Fruit fly (Drosophila melanogaster) whole organism, prepupa: Measurements from ENCODE around the gene GV1.

Experiments
- Blimp-1 ChIP-seq: fragments of 200-800 bp; sonication (Bioruptor generic); optimal IDR thresholded peaks from 3 replicates; lab custom pipeline; 2017; ENCODE audit warnings: missing biosample characterization, missing genetic modification characterization, mild to moderate bottlenecking, moderate library complexity, missing genetic modification reagents
- CG10631 ChIP-seq: fragments of 200-800 bp; sonication (Bioruptor generic); optimal IDR thresholded peaks from 2 replicates; lab custom pipeline; 2016; ENCODE audit warnings: missing biosample characterization, missing genetic modification characterization
- CG10669 ChIP-seq: fragments of 200-800 bp; sonication (Bioruptor generic); optimal IDR thresholded peaks from 3 replicates; lab custom pipeline; 2018; ENCODE audit warnings: missing biosample characterization, mild to moderate bottlenecking, missing genetic modification characterization, moderate library complexity
- CG11294 ChIP-seq: fragments of 200-800 bp; sonication (Bioruptor generic); IDR thresholded peaks from 2 replicates; pipeline ENCODE4 v1.3.6; 2022; ENCODE audit warnings: missing biosample characterization, missing genetic modification characterization
- CG11762 ChIP-seq: fragments of 200-800 bp; sonication (Bioruptor generic); optimal IDR thresholded peaks from 3 replicates; lab custom pipeline; 2016; ENCODE audit warnings: missing biosample characterization, missing genetic modification characterization; ENCODE audit not compliant: insufficient read depth
- CG11902 ChIP-seq: fragments of 200-800 bp; sonication (Bioruptor generic); optimal IDR thresholded peaks from 3 replicates; lab custom pipeline; 2016; ENCODE audit warnings: missing biosample characterization, missing genetic modification characterization
- CG15336 ChIP-seq: fragments of 200-800 bp; sonication (Bioruptor generic); IDR thresholded peaks from 2 replicates; pipeline ENCODE4 v1.3.6; 2022; ENCODE audit warnings: missing biosample characterization, missing genetic modification characterization
- CG1621 ChIP-seq: fragments of 200-800 bp; sonication (Bioruptor generic); optimal IDR thresholded peaks from 3 replicates; lab custom pipeline; 2018; ENCODE audit warnings: missing biosample characterization, mild to moderate bottlenecking, missing genetic modification characterization
- CG16779 ChIP-seq: fragments of 200-800 bp; sonication (Bioruptor generic); optimal IDR thresholded peaks from 3 replicates; lab custom pipeline; 2017; ENCODE audit warnings: missing biosample characterization, mild to moderate bottlenecking, missing genetic modification characterization
- CG3032 ChIP-seq: fragments of 200-800 bp; optimal IDR thresholded peaks from 2 replicates; lab custom pipeline; 2019; ENCODE audit warnings: missing biosample characterization, mild to moderate bottlenecking, missing genetic modification characterization, moderate library complexity
- CG31627 ChIP-seq: fragments of 200-800 bp; sonication (Bioruptor generic); optimal IDR thresholded peaks from 3 replicates; lab custom pipeline; 2016; ENCODE audit warnings: missing biosample characterization, missing genetic modification characterization
- CG3919 ChIP-seq: fragments of 200-800 bp; sonication (Bioruptor generic); optimal IDR thresholded peaks from 3 replicates; lab custom pipeline; 2016; ENCODE audit warnings: missing biosample characterization, missing genetic modification characterization
- CG4318 ChIP-seq: fragments of 200-800 bp; sonication (Bioruptor generic); optimal IDR thresholded peaks from 3 replicates; lab custom pipeline; 2017; ENCODE audit warnings: missing biosample characterization, mild to moderate bottlenecking, missing genetic modification characterization
- CG6163 ChIP-seq: fragments of 200-800 bp; sonication (Bioruptor generic); IDR thresholded peaks from 3 replicates; pipeline ENCODE4 v1.3.6; 2022; ENCODE audit warnings: missing biosample characterization, missing genetic modification characterization
- CG6276 ChIP-seq: fragments of 200-800 bp; sonication (Bioruptor generic); optimal IDR thresholded peaks from 2 replicates; lab custom pipeline; 2017; ENCODE audit warnings: missing biosample characterization, mild to moderate bottlenecking, missing genetic modification characterization
- CG6792 ChIP-seq: fragments of 200-800 bp; sonication (Bioruptor generic); optimal IDR thresholded peaks from 3 replicates; lab custom pipeline; 2016; ENCODE audit warnings: missing biosample characterization, missing genetic modification characterization
- CG6808 ChIP-seq: fragments of 200-800 bp; sonication (Bioruptor generic); optimal IDR thresholded peaks from 3 replicates; lab custom pipeline; 2017; ENCODE audit warnings: missing biosample characterization, missing genetic modification characterization, mild to moderate bottlenecking, moderate library complexity, missing genetic modification reagents
- CG6854 ChIP-seq: fragments of 200-800 bp; sonication (Bioruptor generic); optimal IDR thresholded peaks from 2 replicates; lab custom pipeline; 2017; ENCODE audit warnings: missing biosample characterization, mild to moderate bottlenecking, missing genetic modification characterization
- CG8119 ChIP-seq: fragments of 200-800 bp; sonication (Bioruptor generic); IDR thresholded peaks from 3 replicates; pipeline ENCODE4 v1.3.6; 2022; ENCODE audit warnings: missing biosample characterization, missing genetic modification characterization
- CG8319 ChIP-seq: fragments of 200-800 bp; sonication (Bioruptor generic); optimal IDR thresholded peaks from 3 replicates; lab custom pipeline; 2016; ENCODE audit warnings: missing biosample characterization, missing genetic modification characterization
- CG8632 ChIP-seq: fragments of 200-800 bp; sonication (Bioruptor generic); optimal IDR thresholded peaks from 3 replicates; lab custom pipeline; 2016; ENCODE audit warnings: missing biosample characterization, missing genetic modification characterization
- CG9139 ChIP-seq: fragments of 200-800 bp; sonication (Bioruptor generic); optimal IDR thresholded peaks from 3 replicates; lab custom pipeline; 2017; ENCODE audit warnings: missing biosample characterization, mild to moderate bottlenecking, missing genetic modification characterization
- Eip75B ChIP-seq: fragments of 200-800 bp; sonication (Bioruptor generic); optimal IDR thresholded peaks from 3 replicates; lab custom pipeline; 2016; ENCODE audit warnings: missing biosample characterization, missing genetic modification characterization
- Eip93F ChIP-seq: fragments of 200-800 bp; sonication (Bioruptor generic); optimal IDR thresholded peaks from 2 replicates; lab custom pipeline; 2016; ENCODE audit warnings: missing biosample characterization, mild to moderate bottlenecking, missing genetic modification characterization
- Ets21C ChIP-seq: fragments of 200-800 bp; sonication (Bioruptor generic); optimal IDR thresholded peaks from 3 replicates; lab custom pipeline; 2016; ENCODE audit warnings: missing biosample characterization, missing genetic modification characterization
- Ets96B ChIP-seq: fragments of 200-800 bp; optimal IDR thresholded peaks from 2 replicates; lab custom pipeline; 2019; ENCODE audit warnings: missing biosample characterization, mild to moderate bottlenecking, missing genetic modification characterization, moderate library complexity
- Gug ChIP-seq: fragments of 200-800 bp; sonication (Bioruptor generic); IDR thresholded peaks from 2 replicates; pipeline ENCODE4 v1.3.6; 2022; ENCODE audit warnings: missing biosample characterization, missing genetic modification characterization
- Hr38 ChIP-seq: sonication (Bioruptor generic); optimal IDR thresholded peaks from 2 replicates; lab custom pipeline; 2016; ENCODE audit warnings: missing biosample characterization, missing genetic modification characterization
- Hr39 ChIP-seq: fragments of 200-800 bp; sonication (Bioruptor generic); optimal IDR thresholded peaks from 2 replicates; lab custom pipeline; 2016; ENCODE audit warnings: missing biosample characterization, missing genetic modification characterization
- Lpt ChIP-seq: fragments of 200-800 bp; sonication (Bioruptor generic); optimal IDR thresholded peaks from 3 replicates; lab custom pipeline; 2016; ENCODE audit warnings: missing biosample characterization, missing genetic modification characterization
- Met ChIP-seq: fragments of 200-800 bp; sonication (Bioruptor generic); optimal IDR thresholded peaks from 3 replicates; lab custom pipeline; 2016; ENCODE audit warnings: missing biosample characterization, missing genetic modification characterization
- OdsH ChIP-seq: fragments of 200-800 bp; sonication (Bioruptor generic); optimal IDR thresholded peaks from 3 replicates; lab custom pipeline; 2016; ENCODE audit warnings: missing biosample characterization, missing genetic modification characterization
- Smox ChIP-seq: fragments of 200-800 bp; sonication (Bioruptor generic); optimal IDR thresholded peaks from 3 replicates; lab custom pipeline; 2016; ENCODE audit warnings: missing biosample characterization, missing genetic modification characterization
- Sox102F ChIP-seq: fragments of 200-800 bp; sonication (Bioruptor generic); optimal IDR thresholded peaks from 2 replicates; lab custom pipeline; 2016; ENCODE audit warnings: missing biosample characterization, mild to moderate bottlenecking, missing genetic modification characterization
- Sox14 ChIP-seq: fragments of 200-800 bp; sonication (Bioruptor generic); optimal IDR thresholded peaks from 3 replicates; lab custom pipeline; 2016; ENCODE audit warnings: missing biosample characterization, missing genetic modification characterization
- Sox15 ChIP-seq: fragments of 200-800 bp; sonication (Bioruptor generic); optimal IDR thresholded peaks from 3 replicates; lab custom pipeline; 2016; ENCODE audit warnings: missing biosample characterization, missing genetic modification characterization
- achi ChIP-seq: fragments of 200-800 bp; sonication (Bioruptor generic); optimal IDR thresholded peaks from 3 replicates; lab custom pipeline; 2016; ENCODE audit warnings: missing biosample characterization, missing genetic modification characterization
- acj6 ChIP-seq: fragments of 200-800 bp; sonication (Bioruptor generic); optimal IDR thresholded peaks from 3 replicates; lab custom pipeline; 2016; ENCODE audit warnings: missing biosample characterization, missing genetic modification characterization
- cyc ChIP-seq: fragments of 200-800 bp; sonication (Bioruptor generic); optimal IDR thresholded peaks from 3 replicates; lab custom pipeline; 2016; ENCODE audit warnings: missing biosample characterization, missing genetic modification characterization
- dac ChIP-seq: fragments of 200-800 bp; sonication (Bioruptor generic); optimal IDR thresholded peaks from 2 replicates; lab custom pipeline; 2017; ENCODE audit warnings: missing biosample characterization, mild to moderate bottlenecking, missing genetic modification characterization
- dsx ChIP-seq: fragments of 200-800 bp; optimal IDR thresholded peaks from 3 replicates; lab custom pipeline; 2019; ENCODE audit warnings: missing biosample characterization, mild to moderate bottlenecking, missing genetic modification characterization, moderate library complexity; ENCODE audit not compliant: poor library complexity, severe bottlenecking
- esn ChIP-seq: fragments of 200-800 bp; sonication (Bioruptor generic); optimal IDR thresholded peaks from 2 replicates; lab custom pipeline; 2016; ENCODE audit warnings: missing biosample characterization, mild to moderate bottlenecking, missing genetic modification characterization, moderate library complexity
- fd59A ChIP-seq: fragments of 200-800 bp; sonication (Bioruptor generic); optimal IDR thresholded peaks from 2 replicates; lab custom pipeline; 2017; ENCODE audit warnings: missing biosample characterization, mild to moderate bottlenecking, missing genetic modification characterization, missing genetic modification reagents
- fd85E ChIP-seq: fragments of 200-800 bp; sonication (Bioruptor generic); optimal IDR thresholded peaks from 3 replicates; lab custom pipeline; 2016; ENCODE audit warnings: missing biosample characterization, missing genetic modification characterization
- fkh ChIP-seq: fragments of 200-800 bp; sonication (Bioruptor generic); optimal IDR thresholded peaks from 3 replicates; lab custom pipeline; 2017; ENCODE audit warnings: missing biosample characterization, mild to moderate bottlenecking, missing genetic modification characterization, moderate library complexity
- lz ChIP-seq: fragments of 200-800 bp; sonication (Bioruptor generic); optimal IDR thresholded peaks from 3 replicates; lab custom pipeline; 2016; ENCODE audit warnings: missing biosample characterization, missing genetic modification characterization
- net ChIP-seq: fragments of 200-800 bp; sonication (Bioruptor generic); optimal IDR thresholded peaks from 3 replicates; lab custom pipeline; 2016; ENCODE audit warnings: missing biosample characterization, missing genetic modification characterization
- pdm3 ChIP-seq: fragments of 200-800 bp; sonication (Bioruptor generic); optimal IDR thresholded peaks from 3 replicates; lab custom pipeline; 2016; ENCODE audit warnings: missing biosample characterization, missing genetic modification characterization
- spab ChIP-seq: fragments of 200-800 bp; sonication (Bioruptor generic); optimal IDR thresholded peaks from 2 replicates; lab custom pipeline; 2017; ENCODE audit warnings: missing biosample characterization, mild to moderate bottlenecking, missing genetic modification characterization, missing genetic modification reagents
- ss ChIP-seq, 2 experiments: fragments of 200-800 bp; sonication (Bioruptor generic); optimal IDR thresholded peaks; 2 replicates in 1 of 2; 3 replicates in 1 of 2; lab custom pipeline; 2017 to 2018; ENCODE audit warnings: mild to moderate bottlenecking in 2 of 2, missing biosample characterization in 2 of 2, missing genetic modification characterization in 2 of 2, moderate library complexity in 1 of 2
- svp ChIP-seq: fragments of 200-800 bp; sonication (Bioruptor generic); peaks from one replicate; lab custom pipeline; 2016; ENCODE audit warnings: missing biosample characterization, missing genetic modification characterization
- topi ChIP-seq: fragments of 200-800 bp; sonication (Bioruptor generic); optimal IDR thresholded peaks from 3 replicates; lab custom pipeline; 2016; ENCODE audit warnings: missing biosample characterization, missing genetic modification characterization
- vri ChIP-seq: fragments of 200-800 bp; sonication (Bioruptor generic); optimal IDR thresholded peaks from 3 replicates; lab custom pipeline; 2016; ENCODE audit warnings: missing biosample characterization, mild to moderate bottlenecking, missing genetic modification characterization

Gene GV1

dm6 chr3L:1808631-1809030 lies 1.8 kb upstream of the GV1 start:
- peak; percentile 87 for TF ChIP-seq pdm3
- peak; percentile 82 to 85 for TF ChIP-seq ss (GFP tag; optimal IDR thresholded peaks at IDR 0.05; lab: Kevin White, UChicago)
- TF ChIP-seq CG6792 (GFP tag; lab: Kevin White, UChicago), result peak; percentile 84
- TF ChIP-seq Met (GFP tag; lab: Kevin White, UChicago), result no peak
- TF ChIP-seq lz (GFP tag; lab: Kevin White, UChicago), result peak; percentile 62
- TF ChIP-seq CG11294 (GFP tag; lab: Robert Waterston, UW), result peak; percentile 83
- peak; percentile 84 for TF ChIP-seq fd59A (GFP tag; lab: Kevin White, UChicago)
- no peak for TF ChIP-seq Sox102F (GFP tag; lab: Kevin White, UChicago)
- no peak for TF ChIP-seq Blimp-1
- TF ChIP-seq CG9139 (GFP tag; lab: Kevin White, UChicago), result no peak
- TF ChIP-seq Smox, result no peak
- peak; percentile 86 for TF ChIP-seq CG8119 (GFP tag; lab: Robert Waterston, UW)
- TF ChIP-seq acj6 (GFP tag; lab: Kevin White, UChicago), result peak; percentile 85
- TF ChIP-seq CG15336 (GFP tag; lab: Robert Waterston, UW), result peak; percentile 90
- no peak for TF ChIP-seq CG6808
- peak; percentile 53 for TF ChIP-seq Ets21C (GFP tag; lab: Kevin White, UChicago)
- no peak for TF ChIP-seq CG4318
- peak; percentile 68 for TF ChIP-seq cyc
- TF ChIP-seq Ets96B, result peak; percentile 86
- TF ChIP-seq OdsH (GFP tag; lab: Kevin White, UChicago), result no peak
- no peak for TF ChIP-seq CG10669
- TF ChIP-seq dac (GFP tag; lab: Kevin White, UChicago), result peak; percentile 28
- no peak for TF ChIP-seq vri (GFP tag; lab: Kevin White, UChicago)
- no peak for TF ChIP-seq CG6276 (GFP tag; lab: Kevin White, UChicago)
- TF ChIP-seq CG1621 (tag; lab: Kevin White, UChicago), result peak; percentile 85
- peak; percentile 79 for TF ChIP-seq esn (GFP tag; lab: Kevin White, UChicago)
- no peak for TF ChIP-seq svp (GFP tag; lab: Kevin White, UChicago)
- peak; percentile 85 for TF ChIP-seq dsx (GFP tag; lab: Kevin White, UChicago)
- TF ChIP-seq CG8319 (GFP tag; lab: Kevin White, UChicago), result peak; percentile 75
- peak; percentile 82 for TF ChIP-seq spab
- peak; percentile 84 for TF ChIP-seq net (GFP tag; lab: Kevin White, UChicago)
- no peak for TF ChIP-seq Eip93F
- TF ChIP-seq fkh (GFP tag; lab: Kevin White, UChicago), result no peak
- peak; percentile 93 for TF ChIP-seq CG6163 (GFP tag; lab: Robert Waterston, UW)
- TF ChIP-seq Sox14 (GFP tag; lab: Kevin White, UChicago), result peak; percentile 85
- TF ChIP-seq Gug, result peak; percentile 84
- peak; percentile 74 for TF ChIP-seq CG11902 (GFP tag; lab: Kevin White, UChicago)
- no peak for TF ChIP-seq CG10631 (GFP tag; lab: Kevin White, UChicago)
- peak; percentile 90 for TF ChIP-seq CG3919 (GFP tag; lab: Kevin White, UChicago)
- no peak for TF ChIP-seq CG16779 (tag; lab: Kevin White, UChicago)
- no peak for TF ChIP-seq fd85E (GFP tag; lab: Kevin White, UChicago)
- TF ChIP-seq CG31627 (GFP tag; lab: Kevin White, UChicago), result peak; percentile 73
- TF ChIP-seq Sox15 (GFP tag; lab: Kevin White, UChicago), result peak; percentile 72
- no peak for TF ChIP-seq CG8632 (GFP tag; lab: Kevin White, UChicago)
- peak; percentile 84 for TF ChIP-seq CG3032 (tag; lab: Kevin White, UChicago)
- peak; percentile 75 for TF ChIP-seq topi (GFP tag; lab: Kevin White, UChicago)
- TF ChIP-seq Lpt (GFP tag; lab: Kevin White, UChicago), result peak; percentile 79
- TF ChIP-seq Eip75B (GFP tag; lab: Kevin White, UChicago), result peak; percentile 84
- no peak for TF ChIP-seq CG6854 (GFP tag; lab: Kevin White, UChicago)
- TF ChIP-seq achi, result peak; percentile 85
- TF ChIP-seq Hr39 (GFP tag; lab: Kevin White, UChicago), result peak; percentile 78
- no peak for TF ChIP-seq Hr38 (GFP tag; lab: Kevin White, UChicago)
- peak; percentile 80 for TF ChIP-seq CG11762 (GFP tag; lab: Kevin White, UChicago)
